Worm (Caenorhabditis elegans) whole organism, L1 larva: ENCODE data around the gene K11H12.11.

Source experiments
- sup-37 ChIP-seq: fragments of 200-800 bp; sonication (Bioruptor generic); optimal IDR thresholded peaks from 2 replicates; lab custom pipeline; 2018; ENCODE audit warnings: mild to moderate bottlenecking, missing genetic modification characterization, missing compliant biosample characterization
- ztf-11 ChIP-seq, 2 experiments: sonication (generic microtip); optimal IDR thresholded peaks; 2 replicates each; lab custom pipeline; 2016 to 2017; ENCODE audit warnings: missing genetic modification characterization in 2 of 2, missing biosample characterization in 1 of 2, missing compliant biosample characterization in 1 of 2
- ztf-4 ChIP-seq: fragments of 150-350 bp; optimal IDR thresholded peaks from 2 replicates; lab custom pipeline; 2014; ENCODE audit warnings: missing biosample characterization, missing genetic modification characterization

ce11 chrIV:715433-715832 is 45.1 kb upstream of the K11H12.11 start:
- no peak for TF ChIP-seq ztf-11 (tag; optimal IDR thresholded peaks at IDR 0.05; lab: Kevin White, UChicago)
- no peak for TF ChIP-seq ztf-4 (tag; lab: Kevin White, UChicago)
- TF ChIP-seq sup-37 (GFP tag; lab: Kevin White, UChicago) = no peak
